Worm (Caenorhabditis elegans) whole organism, L1 larva: ENCODE measurements around the gene cyp-14A1.

ENCODE experiments used
- C16A3.4 ChIP-seq: fragments of 150-350 bp; optimal IDR thresholded peaks from 2 replicates; lab custom pipeline; 2014; ENCODE audit warnings: missing biosample characterization, missing genetic modification characterization
- aha-1 ChIP-seq: fragments of 150-350 bp; optimal IDR thresholded peaks from 2 replicates; lab custom pipeline; 2014; ENCODE audit warnings: missing biosample characterization, missing genetic modification characterization
- ama-1 ChIP-seq: fragments of 150-350 bp; optimal IDR thresholded peaks from 2 replicates; lab custom pipeline; 2014
- blmp-1 ChIP-seq: fragments of 150-350 bp; optimal IDR thresholded peaks from 2 replicates; lab custom pipeline; 2014; ENCODE audit warnings: missing biosample characterization, missing genetic modification characterization
- ceh-8 ChIP-seq: fragments of 200-800 bp; sonication (Bioruptor generic); optimal IDR thresholded peaks from 2 replicates; lab custom pipeline; 2018; ENCODE audit warnings: mild to moderate bottlenecking, missing genetic modification characterization, moderate library complexity, missing compliant biosample characterization
- ceh-82 ChIP-seq, 3 experiments: fragments of 150-350 bp in 1 of 3; sonication (generic microtip) in 2 of 3; optimal IDR thresholded peaks; 2 replicates each; lab custom pipeline; 2014 to 2017; ENCODE audit warnings: missing biosample characterization in 3 of 3, missing genetic modification characterization in 3 of 3
- ceh-88 ChIP-seq: fragments of 200-800 bp; sonication (Bioruptor generic); IDR thresholded peaks from 2 replicates; pipeline ENCODE4 v1.3.6; 2022; ENCODE audit warnings: missing genetic modification characterization, missing compliant biosample characterization
- ces-1 ChIP-seq: fragments of 150-350 bp; optimal IDR thresholded peaks from 2 replicates; lab custom pipeline; 2014; ENCODE audit warnings: missing biosample characterization, missing genetic modification reagents, missing genetic modification characterization
- efl-1 ChIP-seq, 4 experiments: fragments of 150-350 bp; optimal IDR thresholded peaks in 3 of 4; peaks in 1 of 4; 1 replicate in 1 of 4; 2 replicates in 3 of 4; lab custom pipeline; 2014; ENCODE audit warnings: missing biosample characterization in 2 of 4, missing genetic modification characterization in 2 of 4, missing genetic modification reagents in 2 of 4
- egl-27 ChIP-seq, 2 experiments: fragments of 150-350 bp in 1 of 2; sonication (generic microtip); optimal IDR thresholded peaks; 3 replicates each; lab custom pipeline; 2017 to 2018; ENCODE audit warnings: missing biosample characterization in 2 of 2, missing genetic modification characterization in 2 of 2, missing genetic modification reagents in 2 of 2
- elt-3 ChIP-seq, 6 experiments: fragments of 150-350 bp in 1 of 6; sonication (generic microtip); optimal IDR thresholded peaks; 2 replicates each; lab custom pipeline; 2017 to 2018; ENCODE audit warnings: missing biosample characterization in 6 of 6, missing genetic modification characterization in 6 of 6, inconsistent platforms in 1 of 6
- fkh-10 ChIP-seq: sonication (generic microtip); optimal IDR thresholded peaks from 2 replicates; lab custom pipeline; 2017; ENCODE audit warnings: missing biosample characterization, missing genetic modification reagents, missing genetic modification characterization
- fos-1 ChIP-seq: fragments of 150-350 bp; optimal IDR thresholded peaks from 2 replicates; lab custom pipeline; 2014; ENCODE audit warnings: missing biosample characterization, missing genetic modification characterization
- hlh-17 ChIP-seq: fragments of 200-800 bp; sonication (Bioruptor generic); optimal IDR thresholded peaks from 2 replicates; lab custom pipeline; 2018; ENCODE audit warnings: missing genetic modification characterization, mild to moderate bottlenecking, missing compliant biosample characterization, moderate library complexity, borderline replicate concordance
- irx-1 ChIP-seq: sonication (generic microtip); optimal IDR thresholded peaks from 2 replicates; lab custom pipeline; 2016; ENCODE audit warnings: missing genetic modification characterization, missing compliant biosample characterization
- isw-1 ChIP-seq: fragments of 200-800 bp; sonication (Bioruptor generic); IDR thresholded peaks from 2 replicates; pipeline ENCODE4 v1.3.6; 2022; ENCODE audit warnings: missing genetic modification characterization, missing compliant biosample characterization
- jun-1 ChIP-seq: fragments of 150-350 bp; optimal IDR thresholded peaks from 2 replicates; lab custom pipeline; 2014; ENCODE audit warnings: missing biosample characterization, missing genetic modification reagents, missing genetic modification characterization
- lin-14 ChIP-seq: fragments of 200-800 bp; sonication (Bioruptor generic); optimal IDR thresholded peaks from 2 replicates; lab custom pipeline; 2018; ENCODE audit warnings: mild to moderate bottlenecking, missing genetic modification characterization, moderate library complexity, missing compliant biosample characterization
- lin-15B ChIP-seq: fragments of 150-350 bp; sonication (generic microtip); optimal IDR thresholded peaks from 3 replicates; lab custom pipeline; 2014; ENCODE audit warnings: missing biosample characterization, missing genetic modification characterization
- lin-35 ChIP-seq, 2 experiments: fragments of 150-350 bp; optimal IDR thresholded peaks; 2 replicates each; lab custom pipeline; 2014; ENCODE audit warnings: missing biosample characterization in 2 of 2, missing genetic modification characterization in 2 of 2, missing genetic modification reagents in 2 of 2
- lir-3 ChIP-seq: sonication (generic microtip); optimal IDR thresholded peaks from 2 replicates; lab custom pipeline; 2016; ENCODE audit warnings: mild to moderate bottlenecking, missing genetic modification characterization, moderate library complexity, missing compliant biosample characterization; ENCODE audit not compliant: poor library complexity
- mab-9 ChIP-seq: fragments of 200-800 bp; sonication (Bioruptor generic); IDR thresholded peaks from 2 replicates; pipeline ENCODE4 v1.3.6; 2022; ENCODE audit warnings: missing genetic modification reagents, missing genetic modification characterization, missing compliant biosample characterization
- mdl-1 ChIP-seq, 2 experiments: fragments of 150-350 bp; optimal IDR thresholded peaks; 2 replicates each; lab custom pipeline; 2014 to 2017; ENCODE audit warnings: missing biosample characterization in 2 of 2, missing genetic modification characterization in 2 of 2, inconsistent platforms in 1 of 2
- mep-1 ChIP-seq: fragments of 150-350 bp; optimal IDR thresholded peaks from 2 replicates; lab custom pipeline; 2014; ENCODE audit warnings: missing biosample characterization, missing genetic modification characterization
- nhr-19 ChIP-seq: fragments of 200-800 bp; sonication (Bioruptor generic); conservative IDR thresholded peaks from 2 replicates; pipeline ENCODE4 v1.3.6; 2022; ENCODE audit warnings: missing genetic modification characterization, missing compliant biosample characterization
- nhr-20 ChIP-seq: sonication (generic microtip); optimal IDR thresholded peaks from 2 replicates; lab custom pipeline; 2016; ENCODE audit warnings: mild to moderate bottlenecking, missing genetic modification characterization, missing compliant biosample characterization
- nhr-47 ChIP-seq: sonication (generic microtip); optimal IDR thresholded peaks from 2 replicates; lab custom pipeline; 2016; ENCODE audit warnings: mild to moderate bottlenecking, missing genetic modification characterization, moderate library complexity, missing compliant biosample characterization
- nhr-71 ChIP-seq: sonication (generic microtip); optimal IDR thresholded peaks from 2 replicates; lab custom pipeline; 2016; ENCODE audit warnings: mild to moderate bottlenecking, missing genetic modification characterization, moderate library complexity, missing compliant biosample characterization
- nhr-76 ChIP-seq: sonication (generic microtip); optimal IDR thresholded peaks from 2 replicates; lab custom pipeline; 2017; ENCODE audit warnings: missing biosample characterization, missing genetic modification characterization
- nhr-90 ChIP-seq: sonication (generic microtip); optimal IDR thresholded peaks from 2 replicates; lab custom pipeline; 2016; ENCODE audit warnings: mild to moderate bottlenecking, missing genetic modification characterization, missing compliant biosample characterization; ENCODE audit not compliant: poor library complexity
- rnt-1 ChIP-seq: sonication (generic microtip); optimal IDR thresholded peaks from 2 replicates; lab custom pipeline; 2016; ENCODE audit warnings: mild to moderate bottlenecking, missing genetic modification characterization, moderate library complexity, missing compliant biosample characterization
- snpc-4 ChIP-seq: fragments of 150-350 bp; optimal IDR thresholded peaks from 2 replicates; lab custom pipeline; 2014; ENCODE audit warnings: missing biosample characterization, missing genetic modification characterization
- snu-23 ChIP-seq: sonication (generic microtip); optimal IDR thresholded peaks from 2 replicates; lab custom pipeline; 2016; ENCODE audit warnings: missing genetic modification characterization, missing compliant biosample characterization
- swsn-7 ChIP-seq: sonication (generic microtip); optimal IDR thresholded peaks from 2 replicates; lab custom pipeline; 2016; ENCODE audit warnings: missing genetic modification characterization, missing compliant biosample characterization
- tbx-2 ChIP-seq: sonication (generic microtip); optimal IDR thresholded peaks from 2 replicates; lab custom pipeline; 2016; ENCODE audit warnings: missing genetic modification characterization, missing compliant biosample characterization
- unc-86 ChIP-seq: sonication (generic microtip); optimal IDR thresholded peaks from 2 replicates; lab custom pipeline; 2016; ENCODE audit warnings: missing genetic modification characterization, missing compliant biosample characterization
- vab-15 ChIP-seq: sonication (generic microtip); optimal IDR thresholded peaks from 2 replicates; lab custom pipeline; 2017; ENCODE audit warnings: missing genotype, mild to moderate bottlenecking, missing genetic modification characterization, missing compliant biosample characterization
- xbp-1 ChIP-seq: sonication (generic microtip); optimal IDR thresholded peaks from 2 replicates; lab custom pipeline; 2016; ENCODE audit warnings: missing genetic modification characterization, missing compliant biosample characterization

Gene cyp-14A1

ce11 chrX:13284091-13284490 is 16.9 kb upstream of the cyp-14A1 start, which contains the start of gene cyp-14A4:
Gene cyp-14A4, minus strand, starts transcription at chrX:13284197.
- TF ChIP-seq ceh-8, result no peak
- no peak for TF ChIP-seq ceh-82 (tag; optimal IDR thresholded peaks at IDR 0.05; lab: Kevin White, UChicago)
- no peak for TF ChIP-seq C16A3.4 (tag; lab: Kevin White, UChicago)

- peak in 1 of 2 experiments; percentile 13 for TF ChIP-seq lin-35 (GFP tag; optimal IDR thresholded peaks at IDR 0.05; lab: Kevin White, UChicago)
- no peak for TF ChIP-seq vab-15 (tag; lab: Kevin White, UChicago)
- no peak for TF ChIP-seq ces-1 (GFP tag; lab: Kevin White, UChicago)
- peak; percentile 12 for TF ChIP-seq nhr-90 (tag; lab: Kevin White, UChicago)
- TF ChIP-seq swsn-7 (tag; lab: Kevin White, UChicago), result no peak
- TF ChIP-seq ceh-82 (tag; optimal IDR thresholded peaks at IDR 0.05; lab: Kevin White, UChicago), result peak in 1 of 3 experiments; percentile 2
- TF ChIP-seq nhr-20 (tag; lab: Kevin White, UChicago), result peak; percentile 13
- no peak for TF ChIP-seq snpc-4 (tag; lab: Kevin White, UChicago)
Measured at ce11 chrX:13283462-13283861, 16.3 kb upstream of the cyp-14A1 start.

ce11 chrX:13278876-13279275 is 11.7 kb upstream of the cyp-14A1 start, which contains the start of gene phf-33:
Gene phf-33, minus strand, starts transcription at chrX:13278976.
- TF ChIP-seq nhr-19 (GFP tag; lab: Robert Waterston, UW) (no peak), unc-86 (tag; lab: Kevin White, UChicago) (no peak), aha-1 (tag; lab: Kevin White, UChicago) (no peak), isw-1 (GFP tag; lab: Robert Waterston, UW) (no peak), mep-1 (no peak)
- TF ChIP-seq, all 84 proteins: peak for 0

- TF ChIP-seq lin-15B (tag; lab: Kevin White, UChicago) (no peak), efl-1 (optimal IDR thresholded peaks at IDR 0.05; lab: Kevin White, UChicago) (no peak), efl-1 (GFP tag; optimal IDR thresholded peaks at IDR 0.05 in 1 of 2; lab: Kevin White, UChicago) (no peak), hlh-17 (no peak), nhr-76 (tag; lab: Kevin White, UChicago) (no peak), mdl-1 (tag; optimal IDR thresholded peaks at IDR 0.05; lab: Kevin White, UChicago) (no peak), vab-15 (tag; lab: Kevin White, UChicago) (no peak), egl-27 (tag; optimal IDR thresholded peaks at IDR 0.05; lab: Kevin White, UChicago) (no peak), xbp-1 (no peak), fkh-10 (GFP tag; lab: Kevin White, UChicago) (no peak)
Measured at ce11 chrX:13274102-13274501, 6.9 kb upstream of the cyp-14A1 start, which contains the start of gene cyp-14A3. Gene cyp-14A3, minus strand, starts transcription at chrX:13274202.

- TF ChIP-seq blmp-1 (tag; lab: Kevin White, UChicago) (peak; percentile 31), nhr-19 (GFP tag; lab: Robert Waterston, UW) (no peak)
- TF ChIP-seq, all 84 proteins: peak for 1
Measured at ce11 chrX:13269586-13269985, 2.4 kb upstream of the cyp-14A1 start, which contains the start of gene cyp-14A2. Gene cyp-14A2, minus strand, starts transcription at chrX:13269686.

DNA sequence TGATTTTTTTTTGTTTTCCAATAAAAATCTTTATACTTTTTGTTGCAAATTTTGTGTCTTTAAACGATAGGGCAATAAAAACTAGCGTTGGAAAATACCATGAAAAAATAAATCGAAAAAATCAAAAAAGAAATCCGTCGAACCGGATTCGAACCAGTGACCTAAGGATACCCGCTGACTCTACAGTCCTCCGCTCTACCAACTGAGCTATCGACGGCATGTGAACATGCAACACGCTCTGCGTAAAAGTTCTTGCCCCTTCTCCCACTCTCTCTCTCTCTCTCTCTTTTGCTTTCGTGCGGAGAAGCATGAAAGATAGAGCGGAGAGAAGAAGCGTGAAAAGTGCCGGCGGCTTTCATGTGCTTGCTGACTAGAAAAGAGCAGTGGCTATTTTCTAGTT is 2.6 kb downstream of the cyp-14A1 start:
- peak in 2 of 3 experiments; percentile 30 to 45 for TF ChIP-seq ceh-82 (tag; optimal IDR thresholded peaks at IDR 0.05; lab: Kevin White, UChicago)
- no peak; the same call in 1 of the 2 replicates for TF ChIP-seq mab-9 (GFP tag; lab: Robert Waterston, UW)
- TF ChIP-seq unc-86 (tag; lab: Kevin White, UChicago), result peak; percentile 44
- TF ChIP-seq elt-3 (tag; optimal IDR thresholded peaks at IDR 0.05; lab: Kevin White, UChicago), result no peak
- peak; percentile 43 for TF ChIP-seq fos-1 (tag; lab: Kevin White, UChicago)
- peak in 1 of 2 experiments; percentile 50 for TF ChIP-seq lin-35 (GFP tag; optimal IDR thresholded peaks at IDR 0.05; lab: Kevin White, UChicago)
- TF ChIP-seq C16A3.4 (tag; lab: Kevin White, UChicago), result peak; percentile 37
- peak; percentile 54 for TF ChIP-seq jun-1 (tag; lab: Kevin White, UChicago)
- peak; percentile 73 for TF ChIP-seq rnt-1 (tag; lab: Kevin White, UChicago)
- TF ChIP-seq lir-3 (tag; lab: Kevin White, UChicago), result peak; percentile 20
- TF ChIP-seq nhr-47, result peak; percentile 80
- TF ChIP-seq isw-1 (GFP tag; lab: Robert Waterston, UW), result peak; percentile 16
- TF ChIP-seq irx-1 (tag; lab: Kevin White, UChicago), result peak; percentile 11
- TF ChIP-seq efl-1 (optimal IDR thresholded peaks at IDR 0.05; lab: Kevin White, UChicago), result peak in 1 of 2 experiments; percentile 1
- peak in 1 of 2 experiments; percentile 58 for TF ChIP-seq efl-1 (GFP tag; optimal IDR thresholded peaks at IDR 0.05 in 1 of 2; lab: Kevin White, UChicago)
- TF ChIP-seq tbx-2, result peak; percentile 27
- TF ChIP-seq lin-14 (GFP tag; lab: Kevin White, UChicago), result peak; percentile 52
- no peak for TF ChIP-seq ceh-88 (GFP tag; lab: Robert Waterston, UW)
- peak; percentile 51 for TF ChIP-seq mep-1
- TF ChIP-seq ama-1, result no peak
- peak; percentile 72 for TF ChIP-seq nhr-19 (GFP tag; lab: Robert Waterston, UW)
- peak; percentile 61 for TF ChIP-seq swsn-7 (tag; lab: Kevin White, UChicago)
- TF ChIP-seq nhr-90 (tag; lab: Kevin White, UChicago), result peak; percentile 27
- peak; percentile 69 for TF ChIP-seq snu-23 (GFP tag; lab: Kevin White, UChicago)
- TF ChIP-seq nhr-20 (tag; lab: Kevin White, UChicago), result peak; percentile 68
- peak; percentile 68 for TF ChIP-seq nhr-71
- no peak for TF ChIP-seq snpc-4 (tag; lab: Kevin White, UChicago)
